Worm (Caenorhabditis elegans): ENCODE data around the gene T05H10.4.

The T05H10.4 gene

DNA sequence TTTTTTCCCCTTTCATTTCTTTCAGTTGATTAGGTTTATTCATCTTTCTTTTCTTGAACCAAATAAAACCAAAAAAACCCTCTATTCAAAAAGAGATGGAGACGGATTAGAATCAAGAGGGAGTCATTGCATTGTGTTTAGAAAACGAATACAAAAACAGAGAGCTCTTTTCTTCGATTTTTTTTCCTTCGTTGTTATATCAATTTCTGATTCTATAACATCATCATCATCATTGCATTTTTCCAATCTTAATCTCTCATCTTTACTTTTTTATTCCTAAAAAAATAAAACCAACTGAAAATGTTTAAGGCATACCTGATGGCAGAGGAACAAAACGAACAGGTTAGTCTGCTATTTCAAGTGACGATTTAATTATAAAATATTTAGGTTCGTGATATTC lies 5.8 kb downstream of the T05H10.4 start, which contains the start of gene T05H10.8:
TSS of gene T05H10.8 (plus strand) at position 301 of the 400 bp plus-strand sequence.
- TF ChIP-seq ama-1 (optimal IDR thresholded peaks at IDR 0.05): no peak
- no peak for TF ChIP-seq hmg-11 (tag; optimal IDR thresholded peaks at IDR 0.05)
- no peak for TF ChIP-seq nhr-12 (tag; optimal IDR thresholded peaks at IDR 0.05)
- TF ChIP-seq nhr-77 (tag; optimal IDR thresholded peaks at IDR 0.05): no peak
- TF ChIP-seq elt-2 (tag; optimal IDR thresholded peaks at IDR 0.05): no peak
- TF ChIP-seq ztf-4 (tag; optimal IDR thresholded peaks at IDR 0.05): no peak
- no peak for TF ChIP-seq unc-39 (tag; optimal IDR thresholded peaks at IDR 0.05)

DNA sequence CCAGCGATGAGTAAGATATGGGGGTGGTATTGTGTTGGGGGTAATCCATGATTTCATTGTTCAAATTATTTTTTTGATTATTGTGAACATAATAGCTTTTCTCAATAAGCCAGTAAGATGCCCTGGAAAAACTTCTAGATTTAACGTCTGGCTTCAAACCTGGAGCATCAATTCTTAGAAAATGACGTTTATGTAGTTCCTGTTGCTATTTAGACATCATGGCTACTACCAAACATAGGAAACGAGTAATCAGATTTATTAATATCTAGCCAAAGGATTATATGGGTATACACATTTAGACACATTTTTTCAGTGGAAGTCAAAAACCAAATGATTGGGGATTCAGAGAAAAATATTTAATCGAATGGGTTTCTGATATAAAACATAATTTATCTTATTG lies 6.6 kb downstream of the T05H10.4 start:
- TF ChIP-seq elt-2 (tag; optimal IDR thresholded peaks at IDR 0.05): no peak
- TF ChIP-seq nhr-11 (tag; optimal IDR thresholded peaks at IDR 0.05): peak; percentile 81

ce11 chrII:8062334-8062791 lies 9.4 kb downstream of the T05H10.4 start, which contains the start of gene ufd-2:
TSS of gene ufd-2 (plus strand) at chrII:8062741.
- TF ChIP-seq lsy-12 (tag; optimal IDR thresholded peaks at IDR 0.05) (peak; percentile 23), elt-2 (tag; optimal IDR thresholded peaks at IDR 0.05) (peak; percentile 81), tbx-2 (tag; optimal IDR thresholded peaks at IDR 0.05) (no peak), lin-39 (tag; optimal IDR thresholded peaks at IDR 0.05) (peak; percentile 83), elt-1 (tag; optimal IDR thresholded peaks at IDR 0.05) (no peak), jun-1 (tag; optimal IDR thresholded peaks at IDR 0.05) (peak; percentile 32), nhr-25 (tag; optimal IDR thresholded peaks at IDR 0.05) (peak; percentile 80), nhr-28 (tag; optimal IDR thresholded peaks at IDR 0.05) (no peak), fkh-10 (GFP tag; optimal IDR thresholded peaks at IDR 0.05) (no peak), R02D3.7 (tag; optimal IDR thresholded peaks at IDR 0.05) (peak; percentile 42), egl-5 (tag; optimal IDR thresholded peaks at IDR 0.05) (peak; percentile 9), pha-4 (tag; optimal IDR thresholded peaks at IDR 0.05) (peak; percentile 82), sea-2 (GFP tag; optimal IDR thresholded peaks at IDR 0.05) (no peak), nhr-43 (tag; optimal IDR thresholded peaks at IDR 0.05; ENCODE audit: poor library complexity, severe bottlenecking) (peak; percentile 36), hmg-11 (tag; optimal IDR thresholded peaks at IDR 0.05) (peak; percentile 22), lin-15B (tag; optimal IDR thresholded peaks at IDR 0.05) (peak; percentile 96), pqm-1 (tag; optimal IDR thresholded peaks at IDR 0.05) (peak; percentile 39), nfya-1 (tag; optimal IDR thresholded peaks at IDR 0.05; ENCODE audit: insufficient read depth) (peak; percentile 75), daf-12 (tag; optimal IDR thresholded peaks at IDR 0.05) (no peak), skn-1 (tag; optimal IDR thresholded peaks at IDR 0.05) (peak; percentile 77), ceh-9 (tag; optimal IDR thresholded peaks at IDR 0.05) (no peak), snpc-4 (tag; optimal IDR thresholded peaks at IDR 0.05) (peak; percentile 68), egl-27 (tag; optimal IDR thresholded peaks at IDR 0.05) (no peak), nhr-67 (tag; optimal IDR thresholded peaks at IDR 0.05) (no peak)

DNA sequence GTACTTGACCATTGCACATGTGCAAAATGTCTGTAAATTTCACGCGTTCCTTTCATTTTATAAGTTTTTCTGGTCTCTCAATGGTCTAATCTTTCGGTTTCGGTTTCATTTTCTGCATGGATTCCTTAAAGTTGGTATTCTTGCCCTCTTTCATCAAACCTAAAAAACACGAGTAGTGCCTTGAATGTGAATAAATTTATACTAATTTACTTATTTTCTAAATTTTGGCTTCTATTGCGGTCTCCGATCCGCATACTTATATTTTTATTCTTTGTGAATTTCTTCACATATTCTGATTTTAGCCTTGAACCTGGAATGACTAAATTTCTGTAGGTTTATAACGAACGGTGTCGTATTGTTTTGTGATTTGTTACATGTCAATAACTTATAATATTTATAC lies 13.0 kb downstream of the T05H10.4 start, which contains the start of gene pdha-1:
TSS of gene pdha-1 (plus strand) at position 301 of the 400 bp plus-strand sequence.
- no peak for TF ChIP-seq elt-2 (tag; optimal IDR thresholded peaks at IDR 0.05)
- TF ChIP-seq nhr-76 (tag; optimal IDR thresholded peaks at IDR 0.05): no peak
- TF ChIP-seq egl-27 (tag; optimal IDR thresholded peaks at IDR 0.05): no peak
- TF ChIP-seq skn-1 (tag; optimal IDR thresholded peaks at IDR 0.05): no peak
- TF ChIP-seq lin-39 (tag; optimal IDR thresholded peaks at IDR 0.05): no peak
- no peak for TF ChIP-seq nhr-28 (tag; optimal IDR thresholded peaks at IDR 0.05)
- TF ChIP-seq R02D3.7 (tag; optimal IDR thresholded peaks at IDR 0.05): no peak
- TF ChIP-seq elt-3 (tag; optimal IDR thresholded peaks at IDR 0.05): no peak
- TF ChIP-seq nhr-77 (tag; optimal IDR thresholded peaks at IDR 0.05): no peak

DNA sequence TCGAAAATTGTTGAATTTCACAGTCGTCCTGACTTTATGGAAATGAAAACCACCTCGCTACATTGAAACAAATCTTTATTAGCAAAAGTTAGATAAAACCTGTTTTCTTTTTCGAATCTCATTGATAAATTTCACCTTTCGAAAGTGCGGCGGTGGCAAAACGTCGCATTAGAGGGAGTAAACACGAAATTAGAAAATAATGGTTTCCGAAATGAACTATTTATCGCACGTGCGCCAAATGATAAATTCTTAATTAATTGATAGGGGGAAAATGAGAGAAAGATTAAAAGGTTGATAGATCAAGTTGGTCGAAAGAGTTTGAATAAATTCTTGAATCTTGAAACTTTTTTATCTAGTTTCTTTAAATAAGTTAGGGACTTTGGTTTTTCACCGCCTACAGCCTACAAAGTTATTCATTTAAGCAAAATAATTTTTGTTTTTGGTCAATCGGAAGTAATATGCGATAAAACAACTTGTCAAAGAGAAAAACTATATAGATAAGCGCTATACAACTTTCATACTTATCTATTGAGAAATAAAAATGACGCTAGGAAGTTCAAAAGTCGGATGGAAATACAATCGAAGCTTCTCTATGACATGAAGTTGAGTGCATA lies 18.2 kb downstream of the T05H10.4 start:
- TF ChIP-seq daf-12 (tag; optimal IDR thresholded peaks at IDR 0.05) (no peak), hmg-11 (tag; optimal IDR thresholded peaks at IDR 0.05) (no peak), nhr-23 (tag; optimal IDR thresholded peaks at IDR 0.05) (peak; percentile 7), ceh-28 (tag; optimal IDR thresholded peaks at IDR 0.05) (no peak), nhr-77 (tag; optimal IDR thresholded peaks at IDR 0.05) (no peak), eor-1 (tag; optimal IDR thresholded peaks at IDR 0.05) (no peak), fkh-10 (GFP tag; optimal IDR thresholded peaks at IDR 0.05) (no peak), nhr-11 (tag; optimal IDR thresholded peaks at IDR 0.05) (no peak), ceh-9 (tag; optimal IDR thresholded peaks at IDR 0.05) (no peak), elt-2 (tag; optimal IDR thresholded peaks at IDR 0.05) (peak; percentile 72), pqm-1 (tag; optimal IDR thresholded peaks at IDR 0.05) (peak; percentile 32), nhr-43 (tag; optimal IDR thresholded peaks at IDR 0.05; ENCODE audit: poor library complexity, severe bottlenecking) (peak; percentile 38), mdl-1 (tag; optimal IDR thresholded peaks at IDR 0.05) (no peak)

All from whole organism, L3 larva.